Worm (Caenorhabditis elegans) whole organism, mixed stage, embryonic: ENCODE measurements around the gene T28F3.5.

Experiments
- M03D4.4 ChIP-seq: sonication (generic microtip); optimal IDR thresholded peaks from 2 replicates; lab custom pipeline; 2017; ENCODE audit warnings: mild to moderate bottlenecking, missing genetic modification characterization, missing compliant biosample characterization
- bed-3 ChIP-seq: fragments of 200-800 bp; sonication (Bioruptor generic); optimal IDR thresholded peaks from 3 replicates; lab custom pipeline; 2018; ENCODE audit warnings: mild to moderate bottlenecking, missing genetic modification characterization, moderate library complexity, missing compliant biosample characterization
- blmp-1 ChIP-seq: fragments of 150-350 bp; optimal IDR thresholded peaks from 2 replicates; lab custom pipeline; 2014; ENCODE audit warnings: missing biosample characterization, missing genetic modification characterization
- ceh-39 ChIP-seq: fragments of 150-350 bp; optimal IDR thresholded peaks from 2 replicates; lab custom pipeline; 2014; ENCODE audit warnings: missing biosample characterization, missing genetic modification characterization
- ceh-43 ChIP-seq: fragments of 200-800 bp; sonication (Bioruptor generic); optimal IDR thresholded peaks from 2 replicates; lab custom pipeline; 2018; ENCODE audit warnings: mild to moderate bottlenecking, missing genetic modification characterization, moderate library complexity, missing compliant biosample characterization
- ces-1 ChIP-seq: fragments of 150-350 bp; optimal IDR thresholded peaks from 2 replicates; lab custom pipeline; 2014; ENCODE audit warnings: missing biosample characterization, missing genetic modification reagents, missing genetic modification characterization
- cnd-1 ChIP-seq: fragments of 200-800 bp; sonication (Bioruptor generic); optimal IDR thresholded peaks from 2 replicates; lab custom pipeline; 2018; ENCODE audit warnings: mild to moderate bottlenecking, missing genetic modification characterization, missing compliant biosample characterization
- drap-1 ChIP-seq: fragments of 200-800 bp; sonication (Bioruptor generic); optimal IDR thresholded peaks from 3 replicates; lab custom pipeline; 2018; ENCODE audit warnings: mild to moderate bottlenecking, missing genetic modification characterization, missing compliant biosample characterization
- lin-13 ChIP-seq: fragments of 150-350 bp; optimal IDR thresholded peaks from 2 replicates; lab custom pipeline; 2014; ENCODE audit warnings: missing biosample characterization, missing genetic modification characterization
- lsy-2 ChIP-seq: fragments of 150-350 bp; optimal IDR thresholded peaks from 2 replicates; lab custom pipeline; 2014; ENCODE audit warnings: missing biosample characterization, missing genetic modification characterization
- mep-1 ChIP-seq: fragments of 150-350 bp; optimal IDR thresholded peaks from 2 replicates; lab custom pipeline; 2017; ENCODE audit warnings: missing biosample characterization, missing genetic modification reagents, missing genetic modification characterization, inconsistent platforms
- mls-2 ChIP-seq: sonication (generic microtip); optimal IDR thresholded peaks from 2 replicates; lab custom pipeline; 2016; ENCODE audit warnings: mild to moderate bottlenecking, missing genetic modification characterization, moderate library complexity, missing compliant biosample characterization
- nhr-12 ChIP-seq: fragments of 150-350 bp; optimal IDR thresholded peaks from 2 replicates; lab custom pipeline; 2014; ENCODE audit warnings: missing biosample characterization, missing genetic modification characterization
- nhr-28 ChIP-seq: fragments of 150-350 bp; optimal IDR thresholded peaks from 2 replicates; lab custom pipeline; 2014; ENCODE audit warnings: missing biosample characterization, missing genetic modification characterization
- nhr-76 ChIP-seq: sonication (generic microtip); optimal IDR thresholded peaks from 2 replicates; lab custom pipeline; 2017; ENCODE audit warnings: missing biosample characterization, missing genetic modification characterization
- sem-2 ChIP-seq: fragments of 200-800 bp; sonication (Bioruptor generic); optimal IDR thresholded peaks from 2 replicates; lab custom pipeline; 2018; ENCODE audit warnings: mild to moderate bottlenecking, missing genetic modification characterization, missing compliant biosample characterization
- unc-120 ChIP-seq: sonication (generic microtip); optimal IDR thresholded peaks from 2 replicates; lab custom pipeline; 2017; ENCODE audit warnings: missing genetic modification characterization, missing compliant biosample characterization; ENCODE audit not compliant: poor library complexity, severe bottlenecking
- unc-39 ChIP-seq: fragments of 150-350 bp; optimal IDR thresholded peaks from 2 replicates; lab custom pipeline; 2014; ENCODE audit warnings: missing biosample characterization, missing genetic modification characterization
- unc-62 ChIP-seq: fragments of 150-350 bp; optimal IDR thresholded peaks from 2 replicates; lab custom pipeline; 2014; ENCODE audit warnings: missing biosample characterization, missing genetic modification reagents, missing genetic modification characterization

T28F3.5 gene

ce11 chrIV:17346599-17347218, 52.1 kb downstream of the T28F3.5 start, which contains the start of the genes clec-197 and clec-198:
Gene clec-197 (minus strand): TSS chrIV:17346699.
Gene clec-198 (plus strand): TSS chrIV:17347168.
- TF ChIP-seq ces-1 (GFP tag; lab: Kevin White, UChicago) (no peak), mep-1 (no peak), cnd-1 (tag; lab: Kevin White, UChicago) (no peak), sem-2 (GFP tag; lab: Kevin White, UChicago) (no peak), M03D4.4 (tag; lab: Kevin White, UChicago) (no peak), lsy-2 (tag; lab: Kevin White, UChicago) (no peak), unc-39 (tag; lab: Kevin White, UChicago) (no peak), mls-2 (tag; lab: Kevin White, UChicago) (no peak), unc-120 (tag; lab: Kevin White, UChicago) (no peak), bed-3 (GFP tag; lab: Kevin White, UChicago) (no peak), nhr-28 (no peak), blmp-1 (no peak), ceh-43 (no peak), lin-13 (tag; lab: Kevin White, UChicago) (no peak), nhr-12 (no peak), unc-62 (GFP tag; lab: Kevin White, UChicago) (no peak), drap-1 (GFP tag; lab: Kevin White, UChicago) (no peak), nhr-76 (no peak), ceh-39 (tag; lab: Kevin White, UChicago) (no peak)
